Fruit fly (Drosophila melanogaster) whole organism, pupa: ENCODE results near the gene CG13937.
A peak's percentile ranks its signal among the peaks of the same experiment; 100 is the strongest.

Experiments used
- CG10348 ChIP-seq: fragments of 200-800 bp; sonication (Bioruptor generic); IDR thresholded peaks from 2 replicates; pipeline ENCODE4 v1.3.6; 2022; ENCODE audit warnings: missing biosample characterization, missing genetic modification characterization
- CG12605 ChIP-seq: fragments of 200-800 bp; sonication (Bioruptor generic); IDR thresholded peaks from 2 replicates; pipeline ENCODE4 v1.3.6; 2022; ENCODE audit warnings: missing biosample characterization, missing genetic modification characterization
- CG13204 ChIP-seq: fragments of 200-800 bp; sonication (Bioruptor generic); optimal IDR thresholded peaks from 2 replicates; lab custom pipeline; 2018; ENCODE audit warnings: missing biosample characterization, mild to moderate bottlenecking, missing genetic modification characterization, moderate library complexity
- CG14655 ChIP-seq: fragments of 200-800 bp; sonication (Bioruptor generic); optimal IDR thresholded peaks from 3 replicates; lab custom pipeline; 2017; ENCODE audit warnings: mild to moderate bottlenecking, missing biosample characterization, missing genetic modification reagents, missing genetic modification characterization
- CG15710 ChIP-seq: fragments of 200-800 bp; sonication (Bioruptor generic); optimal IDR thresholded peaks from 2 replicates; lab custom pipeline; 2018; ENCODE audit warnings: missing biosample characterization, mild to moderate bottlenecking, missing genetic modification characterization, moderate library complexity
- CG17806 ChIP-seq: fragments of 200-800 bp; sonication (Bioruptor generic); optimal IDR thresholded peaks from 2 replicates; lab custom pipeline; 2018; ENCODE audit warnings: missing biosample characterization, mild to moderate bottlenecking, missing genetic modification characterization, moderate library complexity
- CG32121 ChIP-seq: fragments of 200-800 bp; sonication (Bioruptor generic); IDR thresholded peaks from 2 replicates; pipeline ENCODE4 v1.3.6; 2022; ENCODE audit warnings: missing biosample characterization, missing genetic modification characterization
- CG34367 ChIP-seq: fragments of 200-800 bp; sonication (Bioruptor generic); optimal IDR thresholded peaks from 2 replicates; lab custom pipeline; 2018; ENCODE audit warnings: missing biosample characterization, mild to moderate bottlenecking, missing genetic modification characterization
- CG4496 ChIP-seq: fragments of 200-800 bp; sonication (Bioruptor generic); IDR thresholded peaks from 3 replicates; pipeline ENCODE4 v1.3.6; 2022; ENCODE audit warnings: missing biosample characterization, missing genetic modification characterization
- CG8159 ChIP-seq: fragments of 200-800 bp; sonication (Bioruptor generic); optimal IDR thresholded peaks from 3 replicates; lab custom pipeline; 2018; ENCODE audit warnings: missing biosample characterization, mild to moderate bottlenecking, missing genetic modification characterization, moderate library complexity
- CG8301 ChIP-seq: fragments of 200-800 bp; sonication (Bioruptor generic); optimal IDR thresholded peaks from 2 replicates; lab custom pipeline; 2018; ENCODE audit warnings: missing biosample characterization, mild to moderate bottlenecking, missing genetic modification characterization
- CG9948 ChIP-seq: fragments of 200-800 bp; sonication (Bioruptor generic); optimal IDR thresholded peaks from 2 replicates; lab custom pipeline; 2018; ENCODE audit warnings: missing biosample characterization, mild to moderate bottlenecking, missing genetic modification characterization, moderate library complexity
- D1 ChIP-seq: fragments of 200-800 bp; sonication (Bioruptor generic); optimal IDR thresholded peaks from 2 replicates; lab custom pipeline; 2018; ENCODE audit warnings: missing biosample characterization, mild to moderate bottlenecking, missing genetic modification characterization, moderate library complexity
- EcR ChIP-seq: fragments of 200-800 bp; sonication (Bioruptor generic); optimal IDR thresholded peaks from 3 replicates; lab custom pipeline; 2019; ENCODE audit warnings: missing biosample characterization, missing genetic modification characterization, mild to moderate bottlenecking, moderate library complexity, missing genetic modification reagents
- Ets98B ChIP-seq: fragments of 200-800 bp; sonication (Bioruptor generic); IDR thresholded peaks from 2 replicates; pipeline ENCODE4 v1.3.6; 2022; ENCODE audit warnings: missing biosample characterization, missing genetic modification characterization
- Pif1A ChIP-seq: fragments of 200-800 bp; sonication (Bioruptor generic); optimal IDR thresholded peaks from 3 replicates; lab custom pipeline; 2016; ENCODE audit warnings: missing biosample characterization, missing genetic modification characterization
- Pif1B ChIP-seq: fragments of 200-800 bp; sonication (Bioruptor generic); optimal IDR thresholded peaks from 3 replicates; lab custom pipeline; 2016; ENCODE audit warnings: missing biosample characterization, missing genetic modification characterization
- Snoo ChIP-seq: fragments of 200-800 bp; sonication (Bioruptor generic); optimal IDR thresholded peaks from 3 replicates; lab custom pipeline; 2017; ENCODE audit warnings: missing biosample characterization, mild to moderate bottlenecking, missing genetic modification characterization, inconsistent platforms
- fd96Ca ChIP-seq: fragments of 200-800 bp; sonication (Bioruptor generic); IDR thresholded peaks from 3 replicates; pipeline ENCODE4 v1.3.6; 2022; ENCODE audit warnings: missing biosample characterization, missing genetic modification characterization
- gl ChIP-seq: fragments of 200-800 bp; sonication (Bioruptor generic); optimal IDR thresholded peaks from 2 replicates; lab custom pipeline; 2018; ENCODE audit warnings: missing biosample characterization, mild to moderate bottlenecking, missing genetic modification characterization
- rn ChIP-seq: fragments of 200-800 bp; sonication (Bioruptor generic); IDR thresholded peaks from 2 replicates; pipeline ENCODE4 v1.3.6; 2022; ENCODE audit warnings: missing biosample characterization, missing genetic modification characterization

CG13937 gene

DNA sequence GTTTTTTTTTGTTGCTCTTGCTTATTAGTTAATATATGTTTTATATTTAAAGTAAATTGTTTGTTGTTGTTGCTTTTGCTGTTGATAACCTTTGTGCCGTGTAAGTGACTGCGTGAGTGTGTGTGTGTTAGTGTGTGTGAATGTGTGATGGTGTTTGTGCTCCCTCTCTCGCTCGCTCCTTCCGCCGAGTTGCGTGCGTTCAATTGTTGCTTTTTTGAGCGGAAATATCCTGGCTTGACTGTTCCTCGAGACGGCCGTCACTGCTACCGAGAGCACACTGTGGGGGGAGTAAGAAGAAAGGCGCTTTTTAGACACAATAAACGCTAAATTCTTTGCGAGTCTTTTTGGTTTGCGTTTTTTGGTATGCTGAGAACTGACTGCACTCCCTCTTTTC, 21.4 kb downstream of the CG13937 start:
- TF ChIP-seq CG14655 (GFP tag; lab: Kevin White, UChicago) (peak; percentile 2), CG8301 (tag; lab: Kevin White, UChicago) (no peak), EcR (GFP tag; lab: Kevin White, UChicago) (peak; percentile 54), CG12605 (GFP tag; lab: Robert Waterston, UW) (peak; percentile 32)
- TF ChIP-seq, all 21 proteins: peak for 3

DNA sequence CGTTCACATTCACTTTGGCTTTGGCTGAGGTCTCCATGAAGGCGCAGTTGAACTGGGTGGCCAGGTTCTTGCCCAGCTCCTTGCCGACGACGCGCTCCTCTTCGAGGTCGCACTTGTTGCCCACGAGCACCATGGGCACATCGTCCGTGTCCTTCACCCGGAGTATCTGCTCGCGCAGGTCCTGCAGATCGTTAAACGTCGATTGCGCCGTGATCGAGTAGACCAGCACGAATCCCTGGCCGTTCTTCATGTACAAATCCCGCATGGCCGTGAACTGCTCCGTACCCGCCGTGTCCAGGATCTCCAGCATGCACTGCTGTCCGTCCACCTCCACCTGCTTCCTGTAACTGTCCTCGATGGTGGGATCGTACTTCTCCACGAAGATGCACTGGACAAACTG, 22.1 kb downstream of the CG13937 start:
- TF ChIP-seq CG17806 (tag; lab: Kevin White, UChicago) (no peak), Ets98B (no peak), CG34367 (tag; lab: Kevin White, UChicago) (no peak), CG10348 (GFP tag; lab: Robert Waterston, UW) (no peak), D1 (tag; lab: Kevin White, UChicago) (no peak), Pif1A (GFP tag; lab: Kevin White, UChicago) (no peak), CG9948 (tag; lab: Kevin White, UChicago) (no peak), CG12605 (GFP tag; lab: Robert Waterston, UW) (no peak), CG32121 (GFP tag; lab: Robert Waterston, UW) (no peak), CG15710 (tag; lab: Kevin White, UChicago) (no peak), CG13204 (no peak), EcR (GFP tag; lab: Kevin White, UChicago) (no peak), Pif1B (GFP tag; lab: Kevin White, UChicago) (no peak), CG8301 (tag; lab: Kevin White, UChicago) (no peak), CG8159 (no peak), Snoo (no peak), fd96Ca (no peak), rn (GFP tag; lab: Robert Waterston, UW) (no peak), CG14655 (GFP tag; lab: Kevin White, UChicago) (no peak)
- TF ChIP-seq, all 21 proteins: peak for 0

DNA sequence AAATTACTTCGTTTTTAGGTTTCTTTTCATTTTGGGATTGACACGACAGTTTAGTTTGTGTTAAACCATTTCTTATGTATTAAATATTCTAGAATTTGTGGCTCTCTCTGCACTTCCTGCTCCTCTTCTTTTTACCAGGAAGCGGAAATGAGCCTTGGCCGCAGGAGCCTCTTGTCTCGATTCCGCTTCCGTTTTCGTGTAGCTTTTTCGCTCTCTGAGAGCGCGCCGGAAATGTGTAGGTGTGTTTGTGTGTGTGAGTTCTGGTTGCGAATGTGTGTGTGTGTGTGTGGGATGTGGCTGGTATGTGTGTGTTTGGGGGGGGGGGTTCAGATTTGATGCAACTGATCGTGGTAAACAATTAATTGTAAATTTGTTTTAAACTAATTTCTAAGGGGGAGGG, 23.3 kb downstream of the CG13937 start:
- TF ChIP-seq Snoo (peak; percentile 62), CG9948 (tag; lab: Kevin White, UChicago) (no peak), CG8301 (tag; lab: Kevin White, UChicago) (no peak), CG4496 (peak; percentile 11; the same call in 1 of the 3 replicates), CG8159 (no peak), fd96Ca (no peak; the same call in 2 of the 3 replicates), CG10348 (GFP tag; lab: Robert Waterston, UW) (no peak), rn (GFP tag; lab: Robert Waterston, UW) (no peak), CG12605 (GFP tag; lab: Robert Waterston, UW) (peak; percentile 20; the same call in 1 of the 2 replicates), gl (tag; lab: Kevin White, UChicago) (peak; percentile 36), CG17806 (tag; lab: Kevin White, UChicago) (peak; percentile 23), D1 (tag; lab: Kevin White, UChicago) (no peak), Pif1A (GFP tag; lab: Kevin White, UChicago) (peak; percentile 51), CG13204 (no peak), Pif1B (GFP tag; lab: Kevin White, UChicago) (peak; percentile 39)

DNA sequence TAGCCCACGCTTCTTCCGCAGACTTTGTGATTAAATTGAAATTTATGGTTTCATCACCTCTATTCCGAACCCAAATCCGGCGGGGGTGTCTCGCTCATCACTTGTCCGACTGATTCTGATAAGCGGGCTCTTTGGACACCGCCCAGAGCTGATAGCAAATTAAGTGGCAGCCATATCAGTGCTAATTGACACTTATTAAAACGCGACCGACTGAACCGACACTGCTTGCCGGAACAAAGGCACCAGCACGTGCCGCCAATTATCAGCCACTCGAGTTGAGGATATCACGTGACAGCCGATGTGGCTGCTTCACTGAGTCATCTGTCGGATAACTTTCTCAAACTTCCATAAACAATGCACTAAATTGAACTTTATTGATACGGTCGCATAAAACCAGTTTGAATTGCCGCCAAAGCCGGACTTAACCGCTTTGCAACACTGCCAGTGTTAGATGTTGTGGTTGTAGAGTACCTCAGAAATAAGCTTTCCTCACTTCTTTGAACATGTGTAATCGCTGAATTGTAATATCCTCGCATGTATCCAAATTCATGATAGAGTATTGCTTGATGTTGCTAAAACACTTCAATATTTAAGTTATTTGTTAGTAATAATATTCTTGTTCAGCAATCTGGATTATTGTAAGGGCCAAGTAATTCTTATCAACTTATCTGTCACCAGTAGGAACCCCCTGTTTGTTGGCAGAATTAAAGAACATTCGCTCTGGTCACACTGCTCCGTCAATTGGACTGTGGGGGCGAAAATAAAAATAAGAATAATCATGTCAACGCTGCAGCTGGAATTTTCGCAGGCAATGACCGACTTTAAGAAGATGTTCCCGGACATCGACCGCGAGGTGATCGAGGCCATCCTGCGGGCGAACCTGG, 26.1 kb downstream of the CG13937 start, which contains the start of gene CG12024:
Gene CG12024 (plus strand): TSS at position 699 of the 884 bp plus-strand sequence.
- TF ChIP-seq CG15710 (tag; lab: Kevin White, UChicago) (peak; percentile 61), Pif1B (GFP tag; lab: Kevin White, UChicago) (no peak), CG13204 (no peak), Snoo (peak; percentile 50), EcR (GFP tag; lab: Kevin White, UChicago) (no peak), CG34367 (tag; lab: Kevin White, UChicago) (peak; percentile 22), CG10348 (GFP tag; lab: Robert Waterston, UW) (no peak), fd96Ca (no peak), CG8159 (peak; percentile 62), CG17806 (tag; lab: Kevin White, UChicago) (peak; percentile 29), CG12605 (GFP tag; lab: Robert Waterston, UW) (no peak), CG32121 (GFP tag; lab: Robert Waterston, UW) (peak; percentile 20; the same call in 1 of the 2 replicates), CG8301 (tag; lab: Kevin White, UChicago) (peak; percentile 36), Pif1A (GFP tag; lab: Kevin White, UChicago) (peak; percentile 35), CG4496 (no peak), CG9948 (tag; lab: Kevin White, UChicago) (peak; percentile 37), Ets98B (peak; percentile 47; the same call in 1 of the 2 replicates)

DNA sequence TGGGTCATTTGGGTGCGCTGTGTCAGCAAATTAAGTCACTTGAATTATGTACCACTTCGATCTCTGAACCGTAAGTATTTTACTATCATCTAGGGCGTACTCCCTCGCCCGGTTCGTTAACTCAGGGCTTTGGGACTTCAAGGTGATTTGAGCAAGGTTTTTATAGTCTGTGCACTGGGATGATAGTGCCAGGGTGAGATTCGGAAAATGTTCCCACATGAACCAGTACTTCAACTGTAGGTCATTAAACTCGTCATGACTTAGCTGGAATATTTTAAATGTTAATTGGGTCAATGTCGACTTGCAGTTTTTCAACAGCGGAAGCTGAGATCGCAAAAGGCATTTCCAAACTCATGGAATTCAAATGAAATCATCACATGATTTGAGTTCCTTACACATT, 27.4 kb downstream of the CG13937 start, which contains the start of gene CNMa:
Gene CNMa (minus strand): TSS at position 101 of the 400 bp plus-strand sequence.
- TF ChIP-seq CG34367 (tag; lab: Kevin White, UChicago) (no peak), gl (tag; lab: Kevin White, UChicago) (no peak), CG12605 (GFP tag; lab: Robert Waterston, UW) (no peak), CG13204 (no peak), rn (GFP tag; lab: Robert Waterston, UW) (no peak), D1 (tag; lab: Kevin White, UChicago) (no peak), CG15710 (tag; lab: Kevin White, UChicago) (no peak), CG4496 (no peak), CG8301 (tag; lab: Kevin White, UChicago) (no peak), CG9948 (tag; lab: Kevin White, UChicago) (no peak), CG17806 (tag; lab: Kevin White, UChicago) (no peak), Pif1A (GFP tag; lab: Kevin White, UChicago) (no peak), Ets98B (no peak), CG8159 (no peak), Snoo (no peak), Pif1B (GFP tag; lab: Kevin White, UChicago) (no peak), EcR (GFP tag; lab: Kevin White, UChicago) (no peak), fd96Ca (no peak), CG10348 (GFP tag; lab: Robert Waterston, UW) (no peak)
